Worm (Caenorhabditis elegans): Measurements from ENCODE around the gene rcq-5.

ce11 chrIII:4106611-4107010, 48.8 kb upstream of the rcq-5 start:
- no peak for TF ChIP-seq unc-130 (GFP tag; optimal IDR thresholded peaks at IDR 0.05)
- TF ChIP-seq nhr-11 (tag; optimal IDR thresholded peaks at IDR 0.05) = no peak
- TF ChIP-seq nhr-25 (tag; optimal IDR thresholded peaks at IDR 0.05; ENCODE audit: borderline replicate concordance, insufficient read depth) = no peak
- no peak for TF ChIP-seq skn-1 (tag; optimal IDR thresholded peaks at IDR 0.05)
- no peak for TF ChIP-seq set-16 (GFP tag; IDR thresholded peaks at IDR 0.05)
- no peak for TF ChIP-seq F10B5.3 (tag; optimal IDR thresholded peaks at IDR 0.05)
- no peak for TF ChIP-seq lin-39 (tag; optimal IDR thresholded peaks at IDR 0.05)
- TF ChIP-seq snpc-4 (tag; optimal IDR thresholded peaks at IDR 0.05) = no peak
- TF ChIP-seq lin-15B (tag; optimal IDR thresholded peaks at IDR 0.05) = no peak
- no peak for TF ChIP-seq Y48G9A.11 (GFP tag; IDR thresholded peaks at IDR 0.05)
- TF ChIP-seq ceh-62 (tag; optimal IDR thresholded peaks at IDR 0.05) = no peak
- no peak for TF ChIP-seq duxl-1 (tag; optimal IDR thresholded peaks at IDR 0.05; ENCODE audit: poor library complexity)
- TF ChIP-seq T20F7.1 (GFP tag; optimal IDR thresholded peaks at IDR 0.05) = no peak
- TF ChIP-seq egl-27 (tag; optimal IDR thresholded peaks at IDR 0.05) = no peak

All from whole organism, L4 larva.